In genomic region chr3R:11392805-11393204, dm6 we compare ENCODE assay signal across 1 fruit fly cellular context.
TF ChIP-seq lines count a peak whose summit lies in the region.

No protein-coding gene starts in this region.

TF ChIP-seq in whole organism, embryonic, 481 proteins besides CTCF, POLR2A, EP300 and RAD21 (continued from another document and continues in another):
- TF ChIP-seq ERR (GFP tag; optimal IDR thresholded peaks at IDR 0.05; lab: Kevin White, UChicago): no peak
- TF ChIP-seq slou (GFP tag; optimal IDR thresholded peaks at IDR 0.05; lab: Kevin White, UChicago): peak; percentile 36
- no peak for TF ChIP-seq CG12155 (GFP tag; optimal IDR thresholded peaks at IDR 0.05; lab: Kevin White, UChicago)
- TF ChIP-seq Hand (GFP tag; optimal IDR thresholded peaks at IDR 0.05; lab: Kevin White, UChicago): no peak
- peak; percentile 39 for TF ChIP-seq CG8924 (tag; optimal IDR thresholded peaks at IDR 0.05; lab: Kevin White, UChicago)
- TF ChIP-seq mam (GFP tag; optimal IDR thresholded peaks at IDR 0.05; lab: Kevin White, UChicago): no peak
- no peak for TF ChIP-seq unpg (GFP tag; optimal IDR thresholded peaks at IDR 0.05; lab: Kevin White, UChicago)
- TF ChIP-seq MTF-1 (GFP tag; optimal IDR thresholded peaks at IDR 0.05; lab: Kevin White, UChicago; ENCODE audit: borderline replicate concordance): peak; percentile 88
- no peak for TF ChIP-seq CG2678 (tag; optimal IDR thresholded peaks at IDR 0.05; lab: Kevin White, UChicago)
- TF ChIP-seq CG13624 (GFP tag; optimal IDR thresholded peaks at IDR 0.05; lab: Kevin White, UChicago): peak; percentile 46
- peak; percentile 11 for TF ChIP-seq ind (GFP tag; optimal IDR thresholded peaks at IDR 0.05; lab: Kevin White, UChicago)
- TF ChIP-seq ara (GFP tag; IDR thresholded peaks at IDR 0.05; lab: Robert Waterston, UW): peak; percentile 83
- no peak for TF ChIP-seq CG42726 (GFP tag; IDR thresholded peaks at IDR 0.05; lab: Robert Waterston, UW; ENCODE audit: partially characterized antibody)
- TF ChIP-seq pzg (GFP tag; optimal IDR thresholded peaks at IDR 0.05; lab: Kevin White, UChicago): no peak
- TF ChIP-seq CG17612 (GFP tag; IDR thresholded peaks at IDR 0.05; lab: Robert Waterston, UW): no peak; the same call in 1 of the 2 replicates
- no peak for TF ChIP-seq inv (GFP tag; IDR thresholded peaks at IDR 0.05; lab: Robert Waterston, UW; ENCODE audit: partially characterized antibody)
- no peak for TF ChIP-seq Scr (GFP tag; IDR thresholded peaks at IDR 0.05; lab: Robert Waterston, UW; ENCODE audit: partially characterized antibody)
- peak; percentile 42 for TF ChIP-seq CG15011 (GFP tag; optimal IDR thresholded peaks at IDR 0.05; lab: Kevin White, UChicago)
- TF ChIP-seq E2f1 (GFP tag; IDR thresholded peaks at IDR 0.05; lab: Robert Waterston, UW): no peak; the same call in 1 of the 2 replicates
- TF ChIP-seq CG7786 (GFP tag; optimal IDR thresholded peaks at IDR 0.05; lab: Kevin White, UChicago): no peak
- peak; percentile 64 for TF ChIP-seq slp2 (GFP tag; optimal IDR thresholded peaks at IDR 0.05; lab: Kevin White, UChicago)
- TF ChIP-seq CG33213 (GFP tag; optimal IDR thresholded peaks at IDR 0.05; lab: Kevin White, UChicago): peak; percentile 83
- TF ChIP-seq jumu (GFP tag; optimal IDR thresholded peaks at IDR 0.05; lab: Kevin White, UChicago): peak; percentile 15
- TF ChIP-seq CG18764 (GFP tag; optimal IDR thresholded peaks at IDR 0.05; lab: Kevin White, UChicago): peak; percentile 47
- no peak for TF ChIP-seq CG7745 (tag; optimal IDR thresholded peaks at IDR 0.05; lab: Kevin White, UChicago)
- no peak for TF ChIP-seq prd (optimal IDR thresholded peaks at IDR 0.05; lab: Kevin White, UChicago)
- TF ChIP-seq prd (GFP tag; IDR thresholded peaks at IDR 0.05; lab: Robert Waterston, UW): peak; percentile 76; the same call in 2 of the 3 replicates
- TF ChIP-seq CG8388 (GFP tag; optimal IDR thresholded peaks at IDR 0.05; lab: Kevin White, UChicago): peak; percentile 60
- peak; percentile 56 for TF ChIP-seq CG6854 (GFP tag; optimal IDR thresholded peaks at IDR 0.05; lab: Kevin White, UChicago)
- TF ChIP-seq sim (GFP tag; IDR thresholded peaks at IDR 0.05; lab: Robert Waterston, UW): peak; percentile 68; the same call in 1 of the 2 replicates
- no peak for TF ChIP-seq CG32767 (GFP tag; IDR thresholded peaks at IDR 0.05; lab: Robert Waterston, UW)
- peak in 1 of 2 experiments; percentile 33 for TF ChIP-seq Hr51 (GFP tag; optimal IDR thresholded peaks at IDR 0.05; lab: Kevin White, UChicago)
- peak; percentile 44 for TF ChIP-seq crc (GFP tag; optimal IDR thresholded peaks at IDR 0.05; lab: Kevin White, UChicago)
- no peak for TF ChIP-seq bsh (GFP tag; optimal IDR thresholded peaks at IDR 0.05; lab: Kevin White, UChicago)
- TF ChIP-seq Dp (GFP tag; optimal IDR thresholded peaks at IDR 0.05; lab: Kevin White, UChicago): no peak
- no peak for TF ChIP-seq lov (optimal IDR thresholded peaks at IDR 0.05; lab: Kevin White, UChicago)
- peak; percentile 93 for TF ChIP-seq lov (GFP tag; IDR thresholded peaks at IDR 0.05; lab: Robert Waterston, UW)
- no peak for TF ChIP-seq Dad (GFP tag; optimal IDR thresholded peaks at IDR 0.05; lab: Kevin White, UChicago)
- peak; percentile 59 for TF ChIP-seq odd (GFP tag; optimal IDR thresholded peaks at IDR 0.05; lab: Kevin White, UChicago)
- no peak for TF ChIP-seq Dip3 (GFP tag; optimal IDR thresholded peaks at IDR 0.05; lab: Kevin White, UChicago)
- TF ChIP-seq org-1 (GFP tag; optimal IDR thresholded peaks at IDR 0.05; lab: Kevin White, UChicago): peak; percentile 33
- no peak for TF ChIP-seq zen2 (GFP tag; IDR thresholded peaks at IDR 0.05; lab: Robert Waterston, UW; ENCODE audit: partially characterized antibody)
- peak; percentile 85 for TF ChIP-seq CG9727 (GFP tag; optimal IDR thresholded peaks at IDR 0.05; lab: Kevin White, UChicago)
- no peak for TF ChIP-seq bowl (GFP tag; IDR thresholded peaks at IDR 0.05; lab: Robert Waterston, UW)
- TF ChIP-seq H2.0 (GFP tag; IDR thresholded peaks at IDR 0.05; lab: Robert Waterston, UW): peak; percentile 57
- TF ChIP-seq sens-2 (GFP tag; IDR thresholded peaks at IDR 0.05; lab: Robert Waterston, UW): peak; percentile 83
- no peak for TF ChIP-seq CG16779 (GFP tag; IDR thresholded peaks at IDR 0.05; lab: Robert Waterston, UW)
- TF ChIP-seq CG7839 (tag; optimal IDR thresholded peaks at IDR 0.05; lab: Kevin White, UChicago): no peak
- no peak for TF ChIP-seq CG7928 (GFP tag; optimal IDR thresholded peaks at IDR 0.05; lab: Kevin White, UChicago)
- no peak for TF ChIP-seq CG32532 (GFP tag; IDR thresholded peaks at IDR 0.05; lab: Robert Waterston, UW)
- no peak for TF ChIP-seq CG10543 (GFP tag; optimal IDR thresholded peaks at IDR 0.05; lab: Kevin White, UChicago)
- no peak for TF ChIP-seq CG14860 (GFP tag; IDR thresholded peaks at IDR 0.05; lab: Robert Waterston, UW; ENCODE audit: partially characterized antibody)
- TF ChIP-seq bab2 (GFP tag; optimal IDR thresholded peaks at IDR 0.05; lab: Kevin White, UChicago): no peak
- TF ChIP-seq CG2199 (GFP tag; IDR thresholded peaks at IDR 0.05; lab: Robert Waterston, UW): 0 out of 3 replicates have a peak, but pooled peaks have one; percentile 21
- TF ChIP-seq Bteb2 (GFP tag; optimal IDR thresholded peaks at IDR 0.05; lab: Kevin White, UChicago): no peak
- TF ChIP-seq CG12219 (GFP tag; optimal IDR thresholded peaks at IDR 0.05; lab: Kevin White, UChicago): peak; percentile 63
- no peak for TF ChIP-seq repo (GFP tag; optimal IDR thresholded peaks at IDR 0.05; lab: Kevin White, UChicago)
- TF ChIP-seq CG11723 (GFP tag; optimal IDR thresholded peaks at IDR 0.05; lab: Kevin White, UChicago): peak; percentile 69
- peak; percentile 44 for TF ChIP-seq CG15479 (GFP tag; optimal IDR thresholded peaks at IDR 0.05; lab: Kevin White, UChicago)
- TF ChIP-seq Doc2 (GFP tag; IDR thresholded peaks at IDR 0.05; lab: Robert Waterston, UW): no peak
- no peak for TF ChIP-seq Nf-YC (tag; optimal IDR thresholded peaks at IDR 0.05; lab: Kevin White, UChicago)
- peak; percentile 51 for TF ChIP-seq CG15514 (GFP tag; optimal IDR thresholded peaks at IDR 0.05; lab: Kevin White, UChicago)
- TF ChIP-seq HLH54F (GFP tag; optimal IDR thresholded peaks at IDR 0.05; lab: Kevin White, UChicago): no peak
- TF ChIP-seq Hr3 (GFP tag; optimal IDR thresholded peaks at IDR 0.05; lab: Kevin White, UChicago): peak; percentile 25
- peak; percentile 86 for TF ChIP-seq CG33557 (GFP tag; optimal IDR thresholded peaks at IDR 0.05; lab: Kevin White, UChicago)
- TF ChIP-seq Nf-YB (GFP tag; optimal IDR thresholded peaks at IDR 0.05; lab: Kevin White, UChicago): peak; percentile 40
- no peak for TF ChIP-seq CG2889 (GFP tag; IDR thresholded peaks at IDR 0.05; lab: Robert Waterston, UW)
- peak; percentile 61 for TF ChIP-seq p53 (GFP tag; optimal IDR thresholded peaks at IDR 0.05; lab: Kevin White, UChicago)
- TF ChIP-seq Trl (optimal IDR thresholded peaks at IDR 0.05; lab: Kevin White, UChicago): peak in 1 of 2 experiments; percentile 8
- TF ChIP-seq Trl (GFP tag; optimal IDR thresholded peaks at IDR 0.05; lab: Kevin White, UChicago): peak; percentile 69
- peak; percentile 27 for TF ChIP-seq CG1832 (GFP tag; optimal IDR thresholded peaks at IDR 0.05; lab: Kevin White, UChicago)
- TF ChIP-seq Jarid2 (GFP tag; optimal IDR thresholded peaks at IDR 0.05; lab: Kevin White, UChicago): peak; percentile 42
- TF ChIP-seq TFAM (GFP tag; optimal IDR thresholded peaks at IDR 0.05; lab: Kevin White, UChicago): peak; percentile 52
- peak; percentile 56 for TF ChIP-seq Vsx1 (GFP tag; optimal IDR thresholded peaks at IDR 0.05; lab: Kevin White, UChicago)
- TF ChIP-seq danr (GFP tag; IDR thresholded peaks at IDR 0.05; lab: Robert Waterston, UW): no peak
- no peak for TF ChIP-seq CG9797 (GFP tag; optimal IDR thresholded peaks at IDR 0.05; lab: Kevin White, UChicago)
- TF ChIP-seq pb (GFP tag; optimal IDR thresholded peaks at IDR 0.05; lab: Kevin White, UChicago): peak; percentile 71
- TF ChIP-seq chinmo (GFP tag; IDR thresholded peaks at IDR 0.05; lab: Robert Waterston, UW; ENCODE audit: partially characterized antibody): no peak
- TF ChIP-seq btn (GFP tag; optimal IDR thresholded peaks at IDR 0.05; lab: Kevin White, UChicago): peak; percentile 64
- no peak for TF ChIP-seq CG6683 (GFP tag; optimal IDR thresholded peaks at IDR 0.05; lab: Kevin White, UChicago)
- peak; percentile 5 for TF ChIP-seq Sry-δ (GFP tag; optimal IDR thresholded peaks at IDR 0.05; lab: Kevin White, UChicago)
- peak; percentile 63 for TF ChIP-seq gt (GFP tag; IDR thresholded peaks at IDR 0.05; lab: Robert Waterston, UW)
- no peak for TF ChIP-seq gro (GFP tag; optimal IDR thresholded peaks at IDR 0.05; lab: Kevin White, UChicago)
- no peak for TF ChIP-seq pho (GFP tag; optimal IDR thresholded peaks at IDR 0.05; lab: Kevin White, UChicago)
- TF ChIP-seq bcd (GFP tag; optimal IDR thresholded peaks at IDR 0.05; lab: Kevin White, UChicago): peak; percentile 80
- no peak; the same call in none of the 2 replicates for TF ChIP-seq Awh (GFP tag; IDR thresholded peaks at IDR 0.05; lab: Robert Waterston, UW)
- no peak for TF ChIP-seq Dek (tag; optimal IDR thresholded peaks at IDR 0.05; lab: Kevin White, UChicago)
- peak; percentile 59 for TF ChIP-seq CG15601 (tag; optimal IDR thresholded peaks at IDR 0.05; lab: Kevin White, UChicago)
- TF ChIP-seq CG11696 (GFP tag; IDR thresholded peaks at IDR 0.05; lab: Robert Waterston, UW): no peak
- no peak; the same call in 1 of the 2 replicates for TF ChIP-seq Rfx (GFP tag; IDR thresholded peaks at IDR 0.05; lab: Robert Waterston, UW)
- TF ChIP-seq CG6765 (GFP tag; optimal IDR thresholded peaks at IDR 0.05; lab: Kevin White, UChicago): peak; percentile 41
- TF ChIP-seq Optix (GFP tag; IDR thresholded peaks at IDR 0.05; lab: Robert Waterston, UW): peak; percentile 65; the same call in 2 of the 3 replicates
- no peak for TF ChIP-seq klu (GFP tag; IDR thresholded peaks at IDR 0.05; lab: Robert Waterston, UW)
- peak; percentile 53 for TF ChIP-seq CG17568 (GFP tag; optimal IDR thresholded peaks at IDR 0.05; lab: Kevin White, UChicago)
- peak; percentile 40 for TF ChIP-seq CrebB (tag; optimal IDR thresholded peaks at IDR 0.05; lab: Kevin White, UChicago)
- peak; percentile 57 for TF ChIP-seq en (GFP tag; optimal IDR thresholded peaks at IDR 0.05; lab: Kevin White, UChicago)
- TF ChIP-seq emc (GFP tag; optimal IDR thresholded peaks at IDR 0.05; lab: Kevin White, UChicago): no peak
- no peak for TF ChIP-seq nom (GFP tag; optimal IDR thresholded peaks at IDR 0.05; lab: Kevin White, UChicago)
- TF ChIP-seq pfk (GFP tag; optimal IDR thresholded peaks at IDR 0.05; lab: Kevin White, UChicago): peak; percentile 41
- TF ChIP-seq CG8944 (GFP tag; optimal IDR thresholded peaks at IDR 0.05; lab: Kevin White, UChicago): peak; percentile 19
- peak; percentile 71 for TF ChIP-seq ATbp (GFP tag; optimal IDR thresholded peaks at IDR 0.05; lab: Kevin White, UChicago)
- TF ChIP-seq Adf1 (GFP tag; IDR thresholded peaks at IDR 0.05; lab: Robert Waterston, UW): no peak
- no peak for TF ChIP-seq rib (GFP tag; IDR thresholded peaks at IDR 0.05; lab: Robert Waterston, UW)
- TF ChIP-seq gce (GFP tag; IDR thresholded peaks at IDR 0.05; lab: Robert Waterston, UW): peak; percentile 78; the same call in 2 of the 3 replicates
- TF ChIP-seq CG5180 (GFP tag; optimal IDR thresholded peaks at IDR 0.05; lab: Kevin White, UChicago): peak; percentile 45
- TF ChIP-seq Kr (GFP tag; optimal IDR thresholded peaks at IDR 0.05; lab: Kevin White, UChicago): peak; percentile 86
- TF ChIP-seq Mrtf (GFP tag; IDR thresholded peaks at IDR 0.05; lab: Robert Waterston, UW): peak; percentile 62; the same call in 2 of the 3 replicates
- TF ChIP-seq CG3995 (GFP tag; optimal IDR thresholded peaks at IDR 0.05; lab: Kevin White, UChicago): no peak
- TF ChIP-seq CG14441 (GFP tag; IDR thresholded peaks at IDR 0.05; lab: Robert Waterston, UW): no peak; the same call in 1 of the 2 replicates
- peak; percentile 59; the same call in 1 of the 2 replicates for TF ChIP-seq Ptx1 (GFP tag; IDR thresholded peaks at IDR 0.05; lab: Robert Waterston, UW)
- TF ChIP-seq CG18011 (GFP tag; optimal IDR thresholded peaks at IDR 0.05; lab: Kevin White, UChicago): no peak
- peak; percentile 16 for TF ChIP-seq CG1602 (GFP tag; optimal IDR thresholded peaks at IDR 0.05; lab: Kevin White, UChicago)
- no peak for TF ChIP-seq nerfin-2 (GFP tag; IDR thresholded peaks at IDR 0.05; lab: Robert Waterston, UW; ENCODE audit: partially characterized antibody)
- peak; percentile 73 for TF ChIP-seq CG12236 (GFP tag; optimal IDR thresholded peaks at IDR 0.05; lab: Kevin White, UChicago)
- peak; percentile 42 for TF ChIP-seq CG10366 (GFP tag; IDR thresholded peaks at IDR 0.05; lab: Robert Waterston, UW)
- peak; percentile 26; the same call in 1 of the 2 replicates for TF ChIP-seq CG8765 (GFP tag; IDR thresholded peaks at IDR 0.05; lab: Robert Waterston, UW)
- TF ChIP-seq sug (tag; optimal IDR thresholded peaks at IDR 0.05; lab: Kevin White, UChicago): no peak
- no peak for TF ChIP-seq CG10979 (tag; optimal IDR thresholded peaks at IDR 0.05; lab: Kevin White, UChicago)
- TF ChIP-seq B-H2 (GFP tag; optimal IDR thresholded peaks at IDR 0.05; lab: Kevin White, UChicago): no peak
- TF ChIP-seq dysf (GFP tag; IDR thresholded peaks at IDR 0.05; lab: Robert Waterston, UW): peak; percentile 40; the same call in 2 of the 3 replicates
- TF ChIP-seq ranshi (GFP tag; IDR thresholded peaks at IDR 0.05; lab: Robert Waterston, UW): 0 out of 2 replicates have a peak, but pooled peaks have one; percentile 61
- no peak for TF ChIP-seq CG3838 (GFP tag; optimal IDR thresholded peaks at IDR 0.05; lab: Kevin White, UChicago)
- no peak for TF ChIP-seq gcm2 (GFP tag; optimal IDR thresholded peaks at IDR 0.05; lab: Kevin White, UChicago)
- peak; percentile 35 for TF ChIP-seq CG12659 (GFP tag; optimal IDR thresholded peaks at IDR 0.05; lab: Kevin White, UChicago)
- TF ChIP-seq Mes4 (GFP tag; optimal IDR thresholded peaks at IDR 0.05; lab: Kevin White, UChicago): peak; percentile 82
- peak; percentile 53 for TF ChIP-seq trem (tag; optimal IDR thresholded peaks at IDR 0.05; lab: Kevin White, UChicago)
- no peak for TF ChIP-seq zf30C (GFP tag; optimal IDR thresholded peaks at IDR 0.05; lab: Kevin White, UChicago)
- no peak for TF ChIP-seq CG11247 (GFP tag; IDR thresholded peaks at IDR 0.05; lab: Robert Waterston, UW)
- TF ChIP-seq Poxn (GFP tag; IDR thresholded peaks at IDR 0.05; lab: Robert Waterston, UW): no peak
- no peak for TF ChIP-seq CHES-1-like (GFP tag; optimal IDR thresholded peaks at IDR 0.05; lab: Kevin White, UChicago)
- peak; percentile 61; the same call in 2 of the 3 replicates for TF ChIP-seq ase (GFP tag; IDR thresholded peaks at IDR 0.05; lab: Robert Waterston, UW)
- no peak for TF ChIP-seq CG31388 (GFP tag; optimal IDR thresholded peaks at IDR 0.05; lab: Kevin White, UChicago)
